Worm (Caenorhabditis elegans) whole organism, L2 larva: ENCODE results near the gene D1005.10.

Experiments used
- C34F6.9 ChIP-seq: fragments of 150-350 bp; optimal IDR thresholded peaks from 2 replicates; lab custom pipeline; 2014; ENCODE audit warnings: missing biosample characterization, missing genetic modification characterization
- F13H6.1 ChIP-seq: sonication (generic microtip); optimal IDR thresholded peaks from 2 replicates; lab custom pipeline; 2016; ENCODE audit warnings: missing genetic modification characterization, missing compliant biosample characterization
- Y55F3AM.14 ChIP-seq: fragments of 200-800 bp; sonication (Bioruptor generic); optimal IDR thresholded peaks from 2 replicates; lab custom pipeline; 2018; ENCODE audit warnings: mild to moderate bottlenecking, missing genetic modification characterization, missing compliant biosample characterization
- ZK546.5 ChIP-seq: sonication (generic microtip); optimal IDR thresholded peaks from 2 replicates; lab custom pipeline; 2017; ENCODE audit warnings: missing biosample characterization, missing genetic modification characterization
- ama-1 ChIP-seq: fragments of 150-350 bp; optimal IDR thresholded peaks from 2 replicates; lab custom pipeline; 2018; ENCODE audit warnings: inconsistent platforms
- blmp-1 ChIP-seq: sonication (generic microtip); optimal IDR thresholded peaks from 2 replicates; lab custom pipeline; 2017; ENCODE audit warnings: missing genetic modification characterization, mild to moderate bottlenecking, missing compliant biosample characterization, antibody characterized with exemption, moderate library complexity; ENCODE audit not compliant: insufficient read depth
- ceh-16 ChIP-seq: fragments of 150-350 bp; optimal IDR thresholded peaks from 2 replicates; lab custom pipeline; 2014; ENCODE audit warnings: missing biosample characterization, missing genetic modification characterization
- ceh-82 ChIP-seq: fragments of 150-350 bp; optimal IDR thresholded peaks from 2 replicates; lab custom pipeline; 2014; ENCODE audit warnings: missing biosample characterization, missing genetic modification characterization
- crh-2 ChIP-seq: sonication (generic microtip); optimal IDR thresholded peaks from 2 replicates; lab custom pipeline; 2017; ENCODE audit warnings: missing biosample characterization, missing genetic modification characterization
- dmd-4 ChIP-seq: sonication (generic microtip); optimal IDR thresholded peaks from 2 replicates; lab custom pipeline; 2017; ENCODE audit warnings: missing biosample characterization, missing genetic modification characterization
- egl-27 ChIP-seq: sonication (generic microtip); optimal IDR thresholded peaks from 3 replicates; lab custom pipeline; 2017; ENCODE audit warnings: missing biosample characterization, missing genetic modification reagents, missing genetic modification characterization
- elt-1 ChIP-seq: fragments of 150-350 bp; optimal IDR thresholded peaks from 2 replicates; lab custom pipeline; 2014; ENCODE audit warnings: missing biosample characterization, missing genetic modification characterization
- elt-3 ChIP-seq: sonication (generic microtip); optimal IDR thresholded peaks from 2 replicates; lab custom pipeline; 2017; ENCODE audit warnings: missing biosample characterization, missing genetic modification characterization
- fos-1 ChIP-seq: fragments of 150-350 bp; optimal IDR thresholded peaks from 2 replicates; lab custom pipeline; 2014; ENCODE audit warnings: missing biosample characterization, missing genetic modification characterization
- lin-11 ChIP-seq: fragments of 150-350 bp; sonication (generic microtip); optimal IDR thresholded peaks from 2 replicates; lab custom pipeline; 2014; ENCODE audit warnings: missing biosample characterization, missing genetic modification characterization, inconsistent platforms, mixed read lengths
- lin-13 ChIP-seq: fragments of 150-350 bp; optimal IDR thresholded peaks from 2 replicates; lab custom pipeline; 2014; ENCODE audit warnings: missing biosample characterization, missing genetic modification reagents, missing genetic modification characterization
- lin-39 ChIP-seq: fragments of 150-350 bp; optimal IDR thresholded peaks from 2 replicates; lab custom pipeline; 2014; ENCODE audit warnings: missing biosample characterization, missing genetic modification reagents, missing genetic modification characterization
- lsy-2 ChIP-seq, 2 experiments: fragments of 150-350 bp in 1 of 2; sonication (generic microtip) in 1 of 2; optimal IDR thresholded peaks; 2 replicates each; lab custom pipeline; 2014 to 2017; ENCODE audit warnings: missing biosample characterization in 2 of 2, missing genetic modification characterization in 2 of 2
- mbf-1 ChIP-seq: sonication (generic microtip); optimal IDR thresholded peaks from 2 replicates; lab custom pipeline; 2017; ENCODE audit warnings: missing biosample characterization, missing genetic modification characterization
- mdl-1 ChIP-seq, 2 experiments: fragments of 150-350 bp in 1 of 2; sonication (generic microtip) in 1 of 2; optimal IDR thresholded peaks; 2 replicates each; lab custom pipeline; 2017; ENCODE audit warnings: missing biosample characterization in 2 of 2, missing genetic modification characterization in 2 of 2
- nhr-10 ChIP-seq: sonication (generic microtip); optimal IDR thresholded peaks from 2 replicates; lab custom pipeline; 2017; ENCODE audit warnings: missing biosample characterization, missing genetic modification characterization
- nhr-11 ChIP-seq: fragments of 150-350 bp; optimal IDR thresholded peaks from 2 replicates; lab custom pipeline; 2014; ENCODE audit warnings: missing biosample characterization, missing genetic modification characterization
- nhr-12 ChIP-seq: fragments of 150-350 bp; optimal IDR thresholded peaks from 2 replicates; lab custom pipeline; 2014; ENCODE audit warnings: missing biosample characterization, missing genetic modification characterization
- nhr-129 ChIP-seq: fragments of 150-350 bp; optimal IDR thresholded peaks from 2 replicates; lab custom pipeline; 2014; ENCODE audit warnings: missing biosample characterization, missing genetic modification characterization
- nhr-21 ChIP-seq: fragments of 150-350 bp; optimal IDR thresholded peaks from 2 replicates; lab custom pipeline; 2014; ENCODE audit warnings: missing biosample characterization, missing genetic modification characterization
- nhr-23 ChIP-seq: fragments of 150-350 bp; optimal IDR thresholded peaks from 2 replicates; lab custom pipeline; 2014; ENCODE audit warnings: missing biosample characterization, missing genetic modification reagents, missing genetic modification characterization
- nhr-237 ChIP-seq: fragments of 150-350 bp; optimal IDR thresholded peaks from 2 replicates; lab custom pipeline; 2014; ENCODE audit warnings: missing biosample characterization, missing genetic modification characterization
- nhr-25 ChIP-seq: fragments of 150-350 bp; sonication (generic microtip); optimal IDR thresholded peaks from 3 replicates; lab custom pipeline; 2014; ENCODE audit warnings: missing biosample characterization, missing genetic modification characterization
- nhr-6 ChIP-seq: fragments of 150-350 bp; optimal IDR thresholded peaks from 2 replicates; lab custom pipeline; 2014; ENCODE audit warnings: missing biosample characterization, missing genetic modification characterization
- nhr-77 ChIP-seq: fragments of 150-350 bp; optimal IDR thresholded peaks from 2 replicates; lab custom pipeline; 2014; ENCODE audit warnings: missing biosample characterization, missing genetic modification characterization
- sem-4 ChIP-seq: fragments of 150-350 bp; optimal IDR thresholded peaks from 2 replicates; lab custom pipeline; 2014; ENCODE audit warnings: missing biosample characterization, missing genetic modification reagents, missing genetic modification characterization
- skn-1 ChIP-seq: sonication (generic microtip); optimal IDR thresholded peaks from 2 replicates; lab custom pipeline; 2017; ENCODE audit warnings: missing biosample characterization, missing genetic modification characterization
- snpc-4 ChIP-seq: fragments of 150-350 bp; optimal IDR thresholded peaks from 2 replicates; lab custom pipeline; 2014; ENCODE audit warnings: missing biosample characterization, missing genetic modification characterization
- unc-39 ChIP-seq: fragments of 150-350 bp; optimal IDR thresholded peaks from 2 replicates; lab custom pipeline; 2014; ENCODE audit warnings: missing biosample characterization, missing genetic modification characterization
- unc-55 ChIP-seq: fragments of 150-350 bp; sonication (generic microtip); optimal IDR thresholded peaks from 3 replicates; lab custom pipeline; 2014; ENCODE audit warnings: missing biosample characterization, missing genetic modification reagents, missing genetic modification characterization
- unc-62 ChIP-seq: fragments of 150-350 bp; optimal IDR thresholded peaks from 2 replicates; lab custom pipeline; 2014; ENCODE audit warnings: missing biosample characterization, missing genetic modification reagents, missing genetic modification characterization
- zag-1 ChIP-seq: fragments of 150-350 bp; optimal IDR thresholded peaks from 2 replicates; lab custom pipeline; 2014; ENCODE audit warnings: missing biosample characterization, missing genetic modification characterization
- ztf-1 ChIP-seq: fragments of 200-800 bp; sonication (Bioruptor generic); conservative IDR thresholded peaks from 2 replicates; pipeline ENCODE4 v1.3.6; 2022; ENCODE audit warnings: missing genetic modification characterization, missing compliant biosample characterization
- ztf-11 ChIP-seq: sonication (generic microtip); optimal IDR thresholded peaks from 2 replicates; lab custom pipeline; 2017; ENCODE audit warnings: missing biosample characterization, missing genetic modification characterization
- ztf-4 ChIP-seq: fragments of 150-350 bp; optimal IDR thresholded peaks from 2 replicates; lab custom pipeline; 2014; ENCODE audit warnings: missing biosample characterization, missing genetic modification characterization

The D1005.10 gene

DNA sequence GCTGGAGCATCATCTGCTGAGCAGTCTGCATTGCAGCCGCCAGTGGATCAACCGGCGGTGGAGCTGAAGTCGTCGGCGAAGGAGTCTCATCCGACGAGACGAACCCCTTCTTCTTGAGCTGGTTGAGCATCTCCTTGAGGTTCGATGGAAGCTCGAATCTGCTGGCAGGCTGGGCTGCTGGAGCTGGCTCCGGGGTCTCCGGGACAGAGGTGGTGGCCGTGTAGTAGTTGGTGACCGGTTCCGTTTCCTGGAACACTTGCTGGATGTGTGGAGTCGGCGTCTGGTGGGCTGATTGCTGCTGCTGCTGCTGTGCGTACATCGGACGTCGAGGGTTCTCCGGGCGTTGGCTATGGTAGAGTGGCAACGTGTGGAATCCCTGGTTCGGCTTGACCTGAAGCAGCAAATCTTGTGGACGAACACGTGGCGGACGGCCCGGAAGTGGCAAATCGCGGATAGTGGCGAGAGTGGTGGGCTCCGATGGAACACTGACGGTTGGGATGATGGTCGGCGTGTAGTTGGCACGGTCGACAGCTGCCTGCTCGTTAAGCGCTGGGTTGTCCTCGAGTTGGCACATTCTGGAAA is 44.3 kb downstream of the D1005.10 start:
- TF ChIP-seq ceh-82 (no peak), unc-39 (no peak), unc-62 (GFP tag; lab: Kevin White, UChicago) (no peak), ama-1 (lab: Kevin White, UChicago) (no peak), Y55F3AM.14 (GFP tag; lab: Kevin White, UChicago) (no peak), C34F6.9 (tag; lab: Kevin White, UChicago) (no peak), skn-1 (tag; lab: Kevin White, UChicago) (no peak), unc-55 (no peak), nhr-129 (tag; lab: Kevin White, UChicago) (no peak), mbf-1 (tag; lab: Kevin White, UChicago) (no peak), nhr-23 (tag; lab: Kevin White, UChicago) (no peak), nhr-237 (tag; lab: Kevin White, UChicago) (no peak), nhr-10 (no peak), ZK546.5 (tag; lab: Kevin White, UChicago) (no peak), ztf-11 (tag; lab: Kevin White, UChicago) (no peak), nhr-6 (tag; lab: Kevin White, UChicago) (no peak), ceh-16 (tag; lab: Kevin White, UChicago) (no peak), blmp-1 (no peak), zag-1 (tag; lab: Kevin White, UChicago) (no peak), snpc-4 (tag; lab: Kevin White, UChicago) (no peak)

DNA sequence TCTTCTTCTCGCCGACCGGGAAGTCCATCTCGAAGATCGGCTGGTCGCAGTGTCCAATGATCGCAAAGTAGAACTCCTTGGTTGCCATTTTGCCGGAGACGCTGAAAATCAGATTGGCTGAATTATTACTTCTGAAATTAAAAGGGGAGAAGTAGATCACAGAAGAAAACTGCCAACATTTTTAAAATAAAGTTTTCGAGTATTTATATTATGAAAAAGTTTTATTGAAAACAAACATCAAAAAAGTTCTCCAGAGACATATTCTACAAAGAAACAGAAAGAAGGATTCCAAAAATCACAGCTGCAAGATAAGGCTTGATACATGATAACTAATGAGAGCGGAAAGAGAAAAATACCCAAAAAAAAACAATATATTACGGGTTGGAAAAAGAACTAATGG is 45.8 kb downstream of the D1005.10 start, which contains the start of gene sedl-1:
Gene sedl-1 (minus strand): TSS at position 101 of the 400 bp plus-strand sequence.
- TF ChIP-seq nhr-6 (tag; lab: Kevin White, UChicago) (no peak), nhr-77 (no peak), ztf-1 (GFP tag; lab: Robert Waterston, UW) (no peak), F13H6.1 (tag; lab: Kevin White, UChicago) (no peak), lin-39 (no peak), ceh-82 (no peak), nhr-129 (tag; lab: Kevin White, UChicago) (no peak), fos-1 (tag; lab: Kevin White, UChicago) (no peak), zag-1 (tag; lab: Kevin White, UChicago) (no peak), lin-13 (no peak), ztf-4 (tag; lab: Kevin White, UChicago) (no peak), ztf-11 (tag; lab: Kevin White, UChicago) (no peak), skn-1 (tag; lab: Kevin White, UChicago) (no peak), dmd-4 (tag; lab: Kevin White, UChicago) (no peak), C34F6.9 (tag; lab: Kevin White, UChicago) (no peak), nhr-11 (tag; lab: Kevin White, UChicago) (no peak), unc-55 (no peak), ceh-16 (tag; lab: Kevin White, UChicago) (no peak), nhr-12 (tag; lab: Kevin White, UChicago) (no peak)

DNA sequence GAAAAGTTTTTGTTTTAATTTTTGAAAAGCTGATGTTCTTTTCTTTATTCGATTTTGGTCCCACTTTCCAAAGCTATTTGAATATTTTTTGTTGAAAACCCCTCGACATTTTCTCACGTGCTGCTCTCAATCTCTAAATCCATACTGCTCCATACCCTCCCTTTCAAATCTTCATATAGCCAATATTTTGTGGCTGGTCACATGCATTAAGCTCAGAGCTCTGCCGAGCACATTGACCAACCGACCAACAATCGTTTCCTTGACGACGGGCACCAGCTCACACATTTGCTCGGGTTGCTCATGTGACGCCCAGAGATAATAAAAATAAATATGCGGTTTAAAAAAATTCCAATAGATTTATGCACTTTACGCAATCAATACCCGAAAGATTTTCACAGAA is 47.1 kb downstream of the D1005.10 start:
- TF ChIP-seq C34F6.9 (tag; lab: Kevin White, UChicago): peak; percentile 13
- no peak for TF ChIP-seq elt-1 (tag; lab: Kevin White, UChicago)
- no peak for TF ChIP-seq nhr-11 (tag; lab: Kevin White, UChicago)
- TF ChIP-seq fos-1 (tag; lab: Kevin White, UChicago): no peak
- no peak for TF ChIP-seq snpc-4 (tag; lab: Kevin White, UChicago)
- TF ChIP-seq sem-4 (tag; lab: Kevin White, UChicago): no peak
- TF ChIP-seq mdl-1 (tag; optimal IDR thresholded peaks at IDR 0.05; lab: Kevin White, UChicago): peak in 1 of 2 experiments; percentile 34
- peak; percentile 36 for TF ChIP-seq lin-11 (tag; lab: Kevin White, UChicago)
- TF ChIP-seq lsy-2 (tag; optimal IDR thresholded peaks at IDR 0.05; lab: Kevin White, UChicago): peak; percentile 20 to 39
- TF ChIP-seq elt-3 (tag; lab: Kevin White, UChicago): no peak
- TF ChIP-seq nhr-10: no peak
- peak; percentile 3 for TF ChIP-seq nhr-21
- TF ChIP-seq crh-2 (tag; lab: Kevin White, UChicago): peak; percentile 25
- no peak for TF ChIP-seq egl-27 (tag; lab: Kevin White, UChicago)
- TF ChIP-seq nhr-25: no peak
- TF ChIP-seq skn-1 (tag; lab: Kevin White, UChicago): no peak
- TF ChIP-seq, all 48 proteins: peak for 6
